Worm (Caenorhabditis elegans): ENCODE results near the gene T25B2.3.

Gene T25B2.3

DNA sequence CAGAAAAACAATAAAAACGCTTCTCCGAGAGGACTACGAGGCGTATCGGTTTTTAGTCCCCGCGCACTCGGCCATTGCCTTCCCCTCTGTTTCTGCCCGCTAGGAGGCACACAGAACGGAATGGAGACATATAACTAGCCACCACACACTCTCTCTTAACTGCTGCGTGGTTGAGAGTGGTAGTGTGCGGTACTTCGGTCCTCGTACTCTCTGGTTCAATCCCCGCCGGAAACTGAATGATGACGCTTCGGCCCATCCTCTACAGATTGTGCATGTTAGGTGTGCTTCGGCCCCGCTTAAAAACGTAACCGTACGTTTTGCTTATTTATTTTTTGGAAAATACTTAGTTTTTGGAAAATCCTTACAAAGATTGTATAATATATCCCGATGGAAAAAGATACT is 31.8 kb downstream of the T25B2.3 start, which contains the start of gene T13C5.6 (continued):
- peak; percentile 91 for TF ChIP-seq skn-1 (tag; optimal IDR thresholded peaks at IDR 0.05)
- no peak for TF ChIP-seq ceh-9 (tag; optimal IDR thresholded peaks at IDR 0.05)
- TF ChIP-seq nhr-28 (tag; optimal IDR thresholded peaks at IDR 0.05): no peak
- peak; percentile 48 for TF ChIP-seq aly-2 (tag; optimal IDR thresholded peaks at IDR 0.05)
- TF ChIP-seq elt-1 (tag; optimal IDR thresholded peaks at IDR 0.05): no peak
- TF ChIP-seq zag-1 (tag; optimal IDR thresholded peaks at IDR 0.05): peak; percentile 3
- peak; percentile 11 for TF ChIP-seq nhr-11 (tag; optimal IDR thresholded peaks at IDR 0.05)
- TF ChIP-seq mdl-1 (tag; optimal IDR thresholded peaks at IDR 0.05): no peak
- peak; percentile 40 for TF ChIP-seq R02D3.7 (tag; optimal IDR thresholded peaks at IDR 0.05)
- peak in 2 of 3 experiments; percentile 18 to 88 for TF ChIP-seq elt-3 (tag; optimal IDR thresholded peaks at IDR 0.05)
- TF ChIP-seq fkh-2 (tag; optimal IDR thresholded peaks at IDR 0.05): peak; percentile 28
- peak; percentile 99 for TF ChIP-seq hmg-11 (tag; optimal IDR thresholded peaks at IDR 0.05)
- peak; percentile 68 for TF ChIP-seq snpc-4 (tag; optimal IDR thresholded peaks at IDR 0.05)
- peak; percentile 60 for TF ChIP-seq lin-15B (tag; optimal IDR thresholded peaks at IDR 0.05)

DNA sequence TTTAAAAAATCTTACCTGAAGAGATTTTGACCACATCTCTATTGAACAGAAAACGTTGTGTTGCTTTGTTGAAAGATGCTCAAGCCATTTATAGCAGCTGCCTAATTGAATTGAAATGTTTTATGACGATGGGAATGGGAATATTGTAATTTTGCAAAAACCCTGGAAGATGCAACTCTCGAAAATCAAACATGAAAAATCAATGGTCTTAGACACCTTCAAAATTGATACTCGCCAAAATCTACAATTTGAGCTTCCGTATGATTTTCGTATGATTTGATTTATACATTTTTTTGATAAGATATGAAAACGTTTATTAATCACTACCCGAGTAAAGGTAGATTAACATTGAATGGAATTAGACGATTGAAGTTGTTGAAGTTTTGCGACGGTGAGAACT is 32.5 kb downstream of the T25B2.3 start, which contains the start of gene C14F11.7:
TSS of gene C14F11.7 (minus strand) at position 101 of the 400 bp plus-strand sequence.
- no peak for TF ChIP-seq ceh-16 (tag; optimal IDR thresholded peaks at IDR 0.05)
- no peak for TF ChIP-seq snpc-4 (tag; optimal IDR thresholded peaks at IDR 0.05)
- no peak for TF ChIP-seq egl-5 (tag; optimal IDR thresholded peaks at IDR 0.05)
- no peak for TF ChIP-seq lin-15B (tag; optimal IDR thresholded peaks at IDR 0.05)
- no peak for TF ChIP-seq nhr-11 (tag; optimal IDR thresholded peaks at IDR 0.05)

DNA sequence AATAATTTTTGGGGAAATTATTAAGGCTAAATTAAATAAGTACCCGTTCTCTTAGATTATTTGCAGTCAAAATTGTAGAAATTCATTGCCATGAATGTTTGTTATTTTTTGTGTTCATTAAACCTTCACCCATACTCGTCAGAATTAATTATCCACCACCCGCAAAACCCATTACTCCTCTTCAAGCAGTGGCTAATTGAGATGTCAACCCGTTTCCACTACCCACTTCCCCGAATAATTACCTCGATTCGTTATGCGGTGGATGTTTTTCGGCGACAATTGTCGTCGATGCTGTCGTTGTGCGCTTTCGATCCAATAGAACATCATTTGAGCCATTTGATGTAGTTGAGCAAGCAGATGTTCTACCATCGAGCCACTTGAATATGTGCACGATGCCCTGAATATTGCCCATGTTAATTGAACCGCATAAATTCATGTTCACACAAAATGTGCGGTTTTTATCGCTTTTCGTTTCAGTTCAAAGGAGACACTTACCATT is 35.4 kb downstream of the T25B2.3 start:
- no peak for TF ChIP-seq nhr-67 (tag; optimal IDR thresholded peaks at IDR 0.05)
- no peak for TF ChIP-seq nhr-77 (tag; optimal IDR thresholded peaks at IDR 0.05)
- TF ChIP-seq eor-1 (tag; optimal IDR thresholded peaks at IDR 0.05): no peak
- no peak for TF ChIP-seq unc-39 (tag; optimal IDR thresholded peaks at IDR 0.05)
- TF ChIP-seq egl-5 (tag; optimal IDR thresholded peaks at IDR 0.05): no peak
- TF ChIP-seq ZK546.5 (tag; optimal IDR thresholded peaks at IDR 0.05): no peak
- no peak for TF ChIP-seq skn-1 (tag; optimal IDR thresholded peaks at IDR 0.05)
- TF ChIP-seq ztf-11 (tag; optimal IDR thresholded peaks at IDR 0.05): no peak
- TF ChIP-seq hmg-11 (tag; optimal IDR thresholded peaks at IDR 0.05): no peak
- no peak for TF ChIP-seq lin-15B (tag; optimal IDR thresholded peaks at IDR 0.05)
- TF ChIP-seq nhr-237 (tag; optimal IDR thresholded peaks at IDR 0.05): no peak
- TF ChIP-seq lsy-12 (tag; optimal IDR thresholded peaks at IDR 0.05): no peak
- TF ChIP-seq jun-1 (tag; optimal IDR thresholded peaks at IDR 0.05): no peak
- TF ChIP-seq fkh-2 (tag; optimal IDR thresholded peaks at IDR 0.05): no peak
- TF ChIP-seq daf-12 (tag; optimal IDR thresholded peaks at IDR 0.05): no peak

DNA sequence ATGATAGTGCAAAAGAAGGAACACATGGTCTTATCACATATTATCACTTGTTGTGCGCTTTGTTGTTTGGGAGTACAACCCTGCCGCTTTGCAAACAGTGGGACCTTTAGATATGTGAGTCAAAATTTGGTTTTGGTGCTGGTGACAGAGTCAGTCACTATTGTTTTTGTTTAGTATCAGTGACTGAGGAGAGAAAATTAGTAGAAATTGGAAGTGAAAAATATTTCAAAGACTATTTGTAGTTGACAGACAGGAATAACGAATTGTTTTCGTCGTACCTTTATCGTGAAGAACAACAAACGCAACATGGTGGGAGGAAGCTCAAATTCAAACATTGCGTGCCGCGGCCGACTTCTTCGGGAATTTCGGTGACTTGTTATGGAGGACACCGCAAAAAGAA is 40.6 kb downstream of the T25B2.3 start, which contains the start of gene lrch-1:
TSS of gene lrch-1 (minus strand) at position 101 of the 400 bp plus-strand sequence.
- TF ChIP-seq fos-1 (tag; optimal IDR thresholded peaks at IDR 0.05) (no peak), nhr-28 (tag; optimal IDR thresholded peaks at IDR 0.05) (no peak), unc-62 (GFP tag; optimal IDR thresholded peaks at IDR 0.05) (no peak), ama-1 (optimal IDR thresholded peaks at IDR 0.05) (no peak), egl-5 (tag; optimal IDR thresholded peaks at IDR 0.05) (no peak), lin-39 (tag; optimal IDR thresholded peaks at IDR 0.05) (no peak), jun-1 (tag; optimal IDR thresholded peaks at IDR 0.05) (no peak), eor-1 (tag; optimal IDR thresholded peaks at IDR 0.05) (no peak), pha-4 (tag; optimal IDR thresholded peaks at IDR 0.05) (no peak), snpc-4 (tag; optimal IDR thresholded peaks at IDR 0.05) (no peak), zag-1 (tag; optimal IDR thresholded peaks at IDR 0.05) (no peak), nhr-77 (tag; optimal IDR thresholded peaks at IDR 0.05) (no peak), nhr-237 (tag; optimal IDR thresholded peaks at IDR 0.05) (no peak), aly-2 (tag; optimal IDR thresholded peaks at IDR 0.05) (no peak), ztf-4 (tag; optimal IDR thresholded peaks at IDR 0.05) (no peak), nhr-12 (tag; optimal IDR thresholded peaks at IDR 0.05) (no peak), ztf-11 (tag; optimal IDR thresholded peaks at IDR 0.05) (no peak), skn-1 (tag; optimal IDR thresholded peaks at IDR 0.05) (no peak), ceh-16 (tag; optimal IDR thresholded peaks at IDR 0.05) (no peak)

DNA sequence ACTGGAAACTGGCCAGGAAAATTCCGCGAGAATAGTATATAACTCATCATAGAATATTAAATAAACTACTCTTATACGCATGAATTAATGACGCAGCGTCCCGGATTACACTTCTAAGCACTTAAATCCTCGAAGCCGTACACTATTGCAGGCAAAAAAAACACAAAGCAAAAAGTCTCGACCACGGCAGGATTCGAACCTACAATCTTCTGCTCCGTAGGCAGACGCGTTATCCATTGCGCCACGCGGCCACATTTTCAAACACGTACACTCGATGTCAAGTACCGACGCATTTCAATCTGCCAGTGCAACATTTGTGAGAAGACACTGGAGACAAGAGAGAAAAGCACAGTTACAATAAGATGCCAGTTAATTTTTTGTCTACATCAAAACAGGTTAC is 44.0 kb downstream of the T25B2.3 start:
- TF ChIP-seq R02D3.7 (tag; optimal IDR thresholded peaks at IDR 0.05) (peak; percentile 12), nhr-25 (tag; optimal IDR thresholded peaks at IDR 0.05) (peak; percentile 53), nhr-23 (tag; optimal IDR thresholded peaks at IDR 0.05) (no peak), nhr-12 (tag; optimal IDR thresholded peaks at IDR 0.05) (no peak), hmg-11 (tag; optimal IDR thresholded peaks at IDR 0.05) (peak; percentile 52), pqm-1 (tag; optimal IDR thresholded peaks at IDR 0.05) (no peak), elt-3 (tag; optimal IDR thresholded peaks at IDR 0.05) (no peak), lin-39 (tag; optimal IDR thresholded peaks at IDR 0.05) (peak; percentile 57), elt-2 (tag; optimal IDR thresholded peaks at IDR 0.05) (peak; percentile 35), nfya-1 (tag; optimal IDR thresholded peaks at IDR 0.05; ENCODE audit: insufficient read depth) (peak; percentile 39), snpc-4 (tag; optimal IDR thresholded peaks at IDR 0.05) (no peak), ztf-4 (tag; optimal IDR thresholded peaks at IDR 0.05) (no peak), nhr-28 (tag; optimal IDR thresholded peaks at IDR 0.05) (no peak), nhr-237 (tag; optimal IDR thresholded peaks at IDR 0.05) (no peak), lsy-12 (tag; optimal IDR thresholded peaks at IDR 0.05) (no peak), mml-1 (tag; optimal IDR thresholded peaks at IDR 0.05) (no peak), egl-27 (tag; optimal IDR thresholded peaks at IDR 0.05) (peak; percentile 33), ama-1 (optimal IDR thresholded peaks at IDR 0.05) (no peak), mdl-1 (tag; optimal IDR thresholded peaks at IDR 0.05) (no peak), nhr-76 (tag; optimal IDR thresholded peaks at IDR 0.05) (no peak), pha-4 (tag; optimal IDR thresholded peaks at IDR 0.05) (peak; percentile 50), jun-1 (tag; optimal IDR thresholded peaks at IDR 0.05) (peak; percentile 53), fos-1 (tag; optimal IDR thresholded peaks at IDR 0.05) (no peak), nhr-11 (tag; optimal IDR thresholded peaks at IDR 0.05) (no peak), nhr-43 (tag; optimal IDR thresholded peaks at IDR 0.05; ENCODE audit: poor library complexity, severe bottlenecking) (peak; percentile 34)
